Worm (Caenorhabditis elegans) whole organism, mixed stage, embryonic: ENCODE data around the gene ets-9.

Experiments used
- lin-13 ChIP-seq: fragments of 150-350 bp; optimal IDR thresholded peaks from 2 replicates; lab custom pipeline; 2014; ENCODE audit warnings: missing biosample characterization, missing genetic modification characterization
- lsy-2 ChIP-seq: fragments of 150-350 bp; optimal IDR thresholded peaks from 2 replicates; lab custom pipeline; 2014; ENCODE audit warnings: missing biosample characterization, missing genetic modification characterization
- unc-39 ChIP-seq: fragments of 150-350 bp; optimal IDR thresholded peaks from 2 replicates; lab custom pipeline; 2014; ENCODE audit warnings: missing biosample characterization, missing genetic modification characterization

- TF ChIP-seq unc-39 (tag; lab: Kevin White, UChicago) (no peak), lsy-2 (tag; lab: Kevin White, UChicago) (no peak), lin-13 (tag; lab: Kevin White, UChicago) (no peak)
Observed at ce11 chrX:4274116-4274515, 5.4 kb upstream of the ets-9 start, which contains the start of gene mec-18.
